Fruit fly (Drosophila melanogaster): Measurements from ENCODE around the gene org-1.
A peak's percentile ranks its signal among the peaks of the same experiment; 100 is the strongest.

- TF ChIP-seq CG34367 (tag; optimal IDR thresholded peaks at IDR 0.05) (no peak), Ets98B (GFP tag; IDR thresholded peaks at IDR 0.05) (no peak), fd96Ca (GFP tag; IDR thresholded peaks at IDR 0.05) (0 out of 3 replicates have a peak, but pooled peaks have one; percentile 26), CG9948 (tag; optimal IDR thresholded peaks at IDR 0.05) (no peak), CG14655 (GFP tag; optimal IDR thresholded peaks at IDR 0.05) (peak; percentile 12), CG4496 (GFP tag; IDR thresholded peaks at IDR 0.05) (no peak; the same call in 2 of the 3 replicates), D1 (tag; optimal IDR thresholded peaks at IDR 0.05) (no peak), Pif1A (GFP tag; optimal IDR thresholded peaks at IDR 0.05) (no peak), CG10348 (GFP tag; IDR thresholded peaks at IDR 0.05) (no peak), EcR (GFP tag; optimal IDR thresholded peaks at IDR 0.05) (no peak), CG32121 (GFP tag; IDR thresholded peaks at IDR 0.05) (no peak)
Measured at dm6 chrX:8416956-8417355, 37.9 kb downstream of the org-1 start.
